Worm (Caenorhabditis elegans) whole organism, L4 larva: ENCODE results near the gene srw-94.

Experiments
- ama-1 ChIP-seq: fragments of 150-350 bp; optimal IDR thresholded peaks from 2 replicates; lab custom pipeline; 2014; ENCODE audit warnings: inconsistent platforms, mixed read lengths
- ces-1 ChIP-seq: fragments of 150-350 bp; sonication (generic microtip); optimal IDR thresholded peaks from 4 replicates; lab custom pipeline; 2014; ENCODE audit warnings: missing biosample characterization, missing genetic modification reagents, missing genetic modification characterization
- snpc-4 ChIP-seq: fragments of 150-350 bp; optimal IDR thresholded peaks from 2 replicates; lab custom pipeline; 2014; ENCODE audit warnings: missing biosample characterization, missing genetic modification characterization
- unc-39 ChIP-seq: sonication (generic microtip); optimal IDR thresholded peaks from 2 replicates; lab custom pipeline; 2017; ENCODE audit warnings: missing biosample characterization, missing genetic modification characterization

DNA sequence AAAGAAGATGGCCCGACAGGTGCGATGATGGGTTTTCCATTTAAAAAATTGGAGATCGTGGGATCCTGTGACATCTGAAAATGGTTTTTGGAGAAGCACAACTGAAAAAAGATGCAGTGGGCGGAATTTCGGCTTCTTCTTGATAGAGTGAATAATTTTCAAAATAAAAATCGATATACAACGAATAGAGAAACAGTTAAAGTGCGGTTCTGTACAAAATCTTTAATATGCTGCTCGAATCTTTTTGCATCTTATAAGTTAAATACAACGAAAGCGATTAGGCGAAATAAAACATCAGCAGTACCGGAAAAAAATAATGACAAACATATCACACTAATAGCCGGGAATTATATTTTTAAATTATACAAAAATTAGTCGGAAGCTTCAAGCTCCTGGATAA lies 7.1 kb upstream of the srw-94 start, which contains the start of gene H06H21.11:
- no peak for TF ChIP-seq ama-1 (lab: Kevin White, UChicago)
- no peak for TF ChIP-seq ces-1 (GFP tag; lab: Kevin White, UChicago)
- no peak for TF ChIP-seq snpc-4
- no peak for TF ChIP-seq unc-39 (tag; lab: Kevin White, UChicago)
